Worm (Caenorhabditis elegans) whole organism, young adult: Measurements from ENCODE around the gene C27A7.3.

ENCODE experiments used
- F52B5.7 ChIP-seq: sonication (generic microtip); optimal IDR thresholded peaks from 2 replicates; lab custom pipeline; 2016; ENCODE audit warnings: mild to moderate bottlenecking, missing genetic modification characterization, missing compliant biosample characterization
- die-1 ChIP-seq: sonication (generic microtip); optimal IDR thresholded peaks from 2 replicates; lab custom pipeline; 2016; ENCODE audit warnings: missing genotype, mild to moderate bottlenecking, missing genetic modification characterization, missing compliant biosample characterization
- nhr-179 ChIP-seq: sonication (generic microtip); optimal IDR thresholded peaks from 2 replicates; lab custom pipeline; 2016; ENCODE audit warnings: mild to moderate bottlenecking, missing genetic modification characterization, missing compliant biosample characterization
- sea-2 ChIP-seq: fragments of 200-800 bp; sonication (Bioruptor generic); IDR thresholded peaks from 2 replicates; pipeline ENCODE4 v1.3.6; 2022; ENCODE audit warnings: missing genetic modification characterization, missing compliant biosample characterization

ce11 chrV:12159975-12160374, 19.2 kb downstream of the C27A7.3 start:
- TF ChIP-seq sea-2 (GFP tag; lab: Robert Waterston, UW), result no peak
- TF ChIP-seq nhr-179 (tag; lab: Kevin White, UChicago), result no peak
- TF ChIP-seq die-1, result no peak
- no peak for TF ChIP-seq F52B5.7 (tag; lab: Kevin White, UChicago)
